Fruit fly (Drosophila melanogaster) whole organism, embryonic: ENCODE measurements around the gene CG42795.

Source experiments
- Asciz ChIP-seq: fragments of 200-800 bp; sonication (Bioruptor generic); optimal IDR thresholded peaks from 2 replicates; lab custom pipeline; 2017; ENCODE audit warnings: missing biosample characterization, mild to moderate bottlenecking, missing genetic modification characterization, missing genetic modification reagents
- Bgb ChIP-seq: fragments of 200-800 bp; sonication (Bioruptor generic); IDR thresholded peaks from 2 replicates; pipeline ENCODE4 v1.3.6; 2022; ENCODE audit warnings: missing biosample characterization, missing genetic modification characterization; ENCODE audit not compliant: partially characterized antibody
- CG10267 ChIP-seq: fragments of 200-800 bp; sonication (Bioruptor generic); optimal IDR thresholded peaks from 2 replicates; lab custom pipeline; 2018; ENCODE audit warnings: missing biosample characterization, mild to moderate bottlenecking, missing genetic modification characterization, moderate library complexity
- CG10565 ChIP-seq: fragments of 200-800 bp; sonication (Bioruptor generic); optimal IDR thresholded peaks from 3 replicates; lab custom pipeline; 2016; ENCODE audit warnings: missing biosample characterization, mild to moderate bottlenecking, missing genetic modification characterization
- CG12391 ChIP-seq: fragments of 200-800 bp; sonication (Bioruptor generic); optimal IDR thresholded peaks from 3 replicates; lab custom pipeline; 2018; ENCODE audit warnings: missing biosample characterization, mild to moderate bottlenecking, missing genetic modification characterization, moderate library complexity
- CG12942 ChIP-seq: fragments of 200-800 bp; sonication (Bioruptor generic); optimal IDR thresholded peaks from 3 replicates; lab custom pipeline; 2016; ENCODE audit warnings: missing biosample characterization, missing genetic modification characterization
- CG14014 ChIP-seq: fragments of 200-800 bp; sonication (Bioruptor generic); IDR thresholded peaks from 2 replicates; pipeline ENCODE4 v1.3.6; 2022; ENCODE audit warnings: missing biosample characterization, missing genetic modification characterization
- CG1792 ChIP-seq: fragments of 200-800 bp; sonication (Bioruptor generic); optimal IDR thresholded peaks from 2 replicates; lab custom pipeline; 2016; ENCODE audit warnings: missing biosample characterization, missing genetic modification characterization
- CG18011 ChIP-seq: fragments of 200-800 bp; sonication (Bioruptor generic); optimal IDR thresholded peaks from 2 replicates; lab custom pipeline; 2017; ENCODE audit warnings: missing biosample characterization, missing genetic modification characterization, mild to moderate bottlenecking, moderate library complexity, missing genotype
- CG2889 ChIP-seq: fragments of 200-800 bp; sonication (Bioruptor generic); IDR thresholded peaks from 3 replicates; pipeline ENCODE4 v1.3.6; 2022; ENCODE audit warnings: missing biosample characterization, missing genetic modification characterization
- CG30431 ChIP-seq: fragments of 200-800 bp; sonication (Bioruptor generic); optimal IDR thresholded peaks from 2 replicates; lab custom pipeline; 2017; ENCODE audit warnings: missing biosample characterization, missing genetic modification characterization
- CG3281 ChIP-seq: fragments of 200-800 bp; sonication (Bioruptor generic); optimal IDR thresholded peaks from 3 replicates; lab custom pipeline; 2017; ENCODE audit warnings: missing biosample characterization, mild to moderate bottlenecking, missing genetic modification characterization
- CG4404 ChIP-seq: fragments of 200-800 bp; sonication (Bioruptor generic); IDR thresholded peaks from 2 replicates; pipeline ENCODE4 v1.3.6; 2022; ENCODE audit warnings: missing biosample characterization, missing genetic modification characterization
- CG6765 ChIP-seq: fragments of 200-800 bp; sonication (Bioruptor generic); optimal IDR thresholded peaks from 3 replicates; lab custom pipeline; 2017; ENCODE audit warnings: missing biosample characterization, mild to moderate bottlenecking, missing genetic modification characterization
- CG9797 ChIP-seq: fragments of 200-800 bp; sonication (Bioruptor generic); optimal IDR thresholded peaks from 3 replicates; lab custom pipeline; 2018; ENCODE audit warnings: missing biosample characterization, mild to moderate bottlenecking, missing genetic modification characterization
- CG9932 ChIP-seq: fragments of 200-800 bp; sonication (Bioruptor generic); IDR thresholded peaks from 2 replicates; pipeline ENCODE4 v1.3.6; 2022; ENCODE audit warnings: missing biosample characterization, missing genetic modification characterization
- Chrac-16 ChIP-seq: fragments of 200-800 bp; sonication (Bioruptor generic); optimal IDR thresholded peaks from 3 replicates; lab custom pipeline; 2016; ENCODE audit warnings: missing biosample characterization, missing genetic modification characterization
- Deaf1 ChIP-seq: fragments of 200-800 bp; optimal IDR thresholded peaks from 3 replicates; lab custom pipeline; 2019; ENCODE audit warnings: missing biosample characterization, mild to moderate bottlenecking, missing genetic modification characterization, moderate library complexity
- ERR ChIP-seq: fragments of 200-800 bp; sonication (Bioruptor generic); optimal IDR thresholded peaks from 2 replicates; lab custom pipeline; 2016; ENCODE audit warnings: missing biosample characterization, missing genetic modification characterization
- Fer3 ChIP-seq: fragments of 200-800 bp; sonication (Bioruptor generic); optimal IDR thresholded peaks from 2 replicates; lab custom pipeline; 2018; ENCODE audit warnings: missing biosample characterization, mild to moderate bottlenecking, missing genetic modification characterization, moderate library complexity
- GATAe ChIP-seq: fragments of 200-800 bp; sonication (Bioruptor generic); conservative IDR thresholded peaks from 2 replicates; pipeline ENCODE4 v1.3.6; 2022; ENCODE audit warnings: missing biosample characterization, missing genetic modification characterization
- Hmx ChIP-seq: fragments of 200-800 bp; sonication (Bioruptor generic); optimal IDR thresholded peaks from 2 replicates; lab custom pipeline; 2016; ENCODE audit warnings: missing biosample characterization, missing genetic modification characterization
- Hr39 ChIP-seq: fragments of >200 bp; optimal IDR thresholded peaks from 2 replicates; lab custom pipeline; 2017
- Hr51 ChIP-seq, 2 experiments: fragments of 200-800 bp; sonication (Bioruptor generic); optimal IDR thresholded peaks; 2 replicates in 1 of 2; 3 replicates in 1 of 2; lab custom pipeline; 2016 to 2018; ENCODE audit warnings: missing biosample characterization in 2 of 2, missing genetic modification characterization in 2 of 2, mild to moderate bottlenecking in 1 of 2, moderate library complexity in 1 of 2
- Kr ChIP-seq: fragments of 200-800 bp; sonication (Bioruptor generic); optimal IDR thresholded peaks from 2 replicates; lab custom pipeline; 2017; ENCODE audit warnings: missing biosample characterization, mild to moderate bottlenecking, missing genetic modification characterization
- Max ChIP-seq: fragments of 200-800 bp; sonication (Bioruptor generic); optimal IDR thresholded peaks from 2 replicates; lab custom pipeline; 2016; ENCODE audit warnings: missing biosample characterization, mild to moderate bottlenecking, missing genetic modification characterization
- NC2α ChIP-seq: fragments of 200-800 bp; sonication (Bioruptor generic); optimal IDR thresholded peaks from 2 replicates; lab custom pipeline; 2016; ENCODE audit warnings: missing biosample characterization, missing genetic modification characterization
- NFAT ChIP-seq: fragments of 200-800 bp; sonication (Bioruptor generic); IDR thresholded peaks from 2 replicates; pipeline ENCODE4 v1.3.6; 2022; ENCODE audit warnings: missing biosample characterization, missing genetic modification characterization
- Nf-YA ChIP-seq: fragments of 200-800 bp; sonication (Bioruptor generic); IDR thresholded peaks from 2 replicates; pipeline ENCODE4 v1.3.6; 2022; ENCODE audit warnings: missing biosample characterization, missing genetic modification characterization
- Oli ChIP-seq: fragments of 200-800 bp; sonication (Bioruptor generic); optimal IDR thresholded peaks from 2 replicates; lab custom pipeline; 2018; ENCODE audit warnings: missing biosample characterization, mild to moderate bottlenecking, missing genetic modification characterization, moderate library complexity
- Side ChIP-seq: fragments of 200-800 bp; sonication (Bioruptor generic); optimal IDR thresholded peaks from 2 replicates; lab custom pipeline; 2016; ENCODE audit warnings: missing biosample characterization, missing genetic modification characterization
- Ssrp ChIP-seq: fragments of 200-800 bp; sonication (Bioruptor generic); optimal IDR thresholded peaks from 2 replicates; lab custom pipeline; 2018; ENCODE audit warnings: missing biosample characterization, mild to moderate bottlenecking, missing genetic modification characterization, moderate library complexity
- YL-1 ChIP-seq: fragments of 200-800 bp; sonication (Bioruptor generic); optimal IDR thresholded peaks from 3 replicates; lab custom pipeline; 2017; ENCODE audit warnings: missing biosample characterization, mild to moderate bottlenecking, missing genetic modification characterization
- ase ChIP-seq: fragments of 200-800 bp; sonication (Bioruptor generic); IDR thresholded peaks from 3 replicates; pipeline ENCODE4 v1.3.6; 2022; ENCODE audit warnings: missing biosample characterization, missing genetic modification characterization
- br ChIP-seq: fragments of >200 bp; optimal IDR thresholded peaks from 2 replicates; lab custom pipeline; 2017
- chn ChIP-seq: fragments of 200-800 bp; sonication (Bioruptor generic); optimal IDR thresholded peaks from 2 replicates; lab custom pipeline; 2016; ENCODE audit warnings: missing biosample characterization, missing genetic modification characterization
- dm ChIP-seq: fragments of 200-800 bp; sonication (Bioruptor generic); optimal IDR thresholded peaks from 3 replicates; lab custom pipeline; 2016; ENCODE audit warnings: missing biosample characterization, missing genetic modification characterization
- exex ChIP-seq: fragments of 200-800 bp; sonication (Bioruptor generic); optimal IDR thresholded peaks from 4 replicates; lab custom pipeline; 2018; ENCODE audit warnings: missing biosample characterization, mild to moderate bottlenecking, missing genetic modification characterization, moderate library complexity
- fd64A ChIP-seq: fragments of 200-800 bp; sonication (Bioruptor generic); optimal IDR thresholded peaks from 3 replicates; lab custom pipeline; 2018; ENCODE audit warnings: missing biosample characterization, mild to moderate bottlenecking, missing genetic modification characterization
- fru ChIP-seq: fragments of >200 bp; optimal IDR thresholded peaks from 2 replicates; lab custom pipeline; 2017
- insv ChIP-seq, 2 experiments: fragments of 200-800 bp; sonication (Bioruptor generic); optimal IDR thresholded peaks; 3 replicates each; lab custom pipeline; 2016 to 2018; ENCODE audit warnings: missing biosample characterization in 2 of 2, missing genetic modification characterization in 2 of 2
- pros ChIP-seq: fragments of 200-800 bp; sonication (Bioruptor generic); optimal IDR thresholded peaks from 3 replicates; lab custom pipeline; 2019; ENCODE audit warnings: missing biosample characterization, mild to moderate bottlenecking, missing genetic modification characterization, moderate library complexity
- ranshi ChIP-seq: fragments of 200-800 bp; sonication (Bioruptor generic); IDR thresholded peaks from 2 replicates; pipeline ENCODE4 v1.3.6; 2022; ENCODE audit warnings: missing biosample characterization, missing genetic modification characterization
- rib ChIP-seq: fragments of 200-800 bp; sonication (Bioruptor generic); IDR thresholded peaks from 2 replicates; pipeline ENCODE4 v1.3.6; 2022; ENCODE audit warnings: missing biosample characterization, missing genetic modification characterization
- sens ChIP-seq: fragments of 200-800 bp; sonication (Bioruptor generic); peaks from one replicate; lab custom pipeline; 2016; ENCODE audit warnings: missing biosample characterization, missing genetic modification characterization
- sqz ChIP-seq: fragments of 200-800 bp; sonication (Bioruptor generic); optimal IDR thresholded peaks from 3 replicates; lab custom pipeline; 2018; ENCODE audit warnings: missing biosample characterization, mild to moderate bottlenecking, missing genetic modification characterization
- toy ChIP-seq: fragments of 200-800 bp; sonication (Bioruptor generic); IDR thresholded peaks from 2 replicates; pipeline ENCODE4 v1.3.6; 2022; ENCODE audit warnings: missing biosample characterization, missing genetic modification characterization
- trem ChIP-seq: fragments of 200-800 bp; optimal IDR thresholded peaks from 3 replicates; lab custom pipeline; 2019; ENCODE audit warnings: missing biosample characterization, mild to moderate bottlenecking, missing genetic modification characterization, moderate library complexity
- tx ChIP-seq: fragments of 200-800 bp; sonication (Bioruptor generic); optimal IDR thresholded peaks from 2 replicates; lab custom pipeline; 2016; ENCODE audit warnings: missing biosample characterization, missing genetic modification characterization
- usp ChIP-seq: fragments of >200 bp; optimal IDR thresholded peaks from 2 replicates; lab custom pipeline; 2017; ENCODE audit warnings: missing biosample characterization, missing genetic modification characterization
- vnd ChIP-seq: fragments of 200-800 bp; sonication (Bioruptor generic); IDR thresholded peaks from 3 replicates; pipeline ENCODE4 v1.3.6; 2022; ENCODE audit warnings: missing biosample characterization, missing genetic modification characterization; ENCODE audit not compliant: partially characterized antibody
- zf30C ChIP-seq: fragments of 200-800 bp; sonication (Bioruptor generic); optimal IDR thresholded peaks from 3 replicates; lab custom pipeline; 2018; ENCODE audit warnings: missing biosample characterization, mild to moderate bottlenecking, missing genetic modification characterization
- zfh1 ChIP-seq: fragments of 200-800 bp; sonication (Bioruptor generic); IDR thresholded peaks from 3 replicates; pipeline ENCODE4 v1.3.6; 2022; ENCODE audit warnings: missing biosample characterization, missing genetic modification characterization

The CG42795 gene

DNA sequence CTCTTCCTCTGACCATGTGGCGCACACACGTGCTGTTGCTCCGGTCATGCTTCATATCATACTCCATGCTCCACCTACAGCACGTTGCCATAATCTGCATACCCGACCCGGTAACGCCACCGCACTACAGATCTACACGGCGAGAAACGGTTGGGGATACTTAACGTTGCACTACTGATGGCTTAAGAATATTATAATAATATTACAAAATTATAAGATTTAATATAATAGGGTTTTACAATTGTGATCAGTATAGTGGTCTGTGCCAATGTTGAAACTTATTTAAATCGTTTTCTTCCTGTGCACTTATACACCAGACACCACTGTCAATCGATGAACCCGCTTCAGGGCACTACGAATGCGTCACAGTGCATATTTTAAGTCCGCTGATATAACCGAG is 12.1 kb upstream of the CG42795 start (continued):
- TF ChIP-seq Bgb (GFP tag; lab: Robert Waterston, UW) = no peak
- TF ChIP-seq CG2889 (GFP tag; lab: Robert Waterston, UW) = 0 out of 3 replicates have a peak, but pooled peaks have one; percentile 57
- TF ChIP-seq CG6765 = no peak
- TF ChIP-seq CG9932 = 0 out of 2 replicates have a peak, but pooled peaks have one; percentile 23
- TF ChIP-seq CG12391 (tag; lab: Kevin White, UChicago) = no peak
- TF ChIP-seq GATAe (GFP tag; lab: Robert Waterston, UW) = no peak
- no peak for TF ChIP-seq toy
- peak in 1 of 2 experiments; percentile 80 for TF ChIP-seq Hr51 (GFP tag; optimal IDR thresholded peaks at IDR 0.05; lab: Kevin White, UChicago)
- no peak for TF ChIP-seq sqz
- TF ChIP-seq br (lab: Kevin White, UChicago) = no peak
- no peak for TF ChIP-seq fru (lab: Kevin White, UChicago)
- TF ChIP-seq CG1792 (GFP tag; lab: Kevin White, UChicago) = no peak
- peak; percentile 37; the same call in 1 of the 2 replicates for TF ChIP-seq CG4404 (GFP tag; lab: Robert Waterston, UW)
- peak; percentile 52 for TF ChIP-seq CG10267 (tag; lab: Kevin White, UChicago)
- peak; percentile 66; the same call in 1 of the 2 replicates for TF ChIP-seq Nf-YA (GFP tag; lab: Robert Waterston, UW)
- no peak for TF ChIP-seq trem
- peak; percentile 42 for TF ChIP-seq CG12942 (GFP tag; lab: Kevin White, UChicago)
- no peak for TF ChIP-seq CG9797 (GFP tag; lab: Kevin White, UChicago)
- TF ChIP-seq CG14014 (GFP tag; lab: Robert Waterston, UW) = peak; percentile 46; the same call in 1 of the 2 replicates
- no peak for TF ChIP-seq Deaf1 (tag; lab: Kevin White, UChicago)
- peak; percentile 16 for TF ChIP-seq fd64A (GFP tag; lab: Kevin White, UChicago)
- TF ChIP-seq exex = no peak
- TF ChIP-seq CG10565 (GFP tag; lab: Kevin White, UChicago) = no peak
- no peak for TF ChIP-seq zf30C
- TF ChIP-seq Hr39 (lab: Kevin White, UChicago) = no peak
- TF ChIP-seq zfh1 (GFP tag; lab: Robert Waterston, UW) = peak; percentile 64
- peak; percentile 84 for TF ChIP-seq ase
- no peak for TF ChIP-seq ERR (GFP tag; lab: Kevin White, UChicago)
- TF ChIP-seq NFAT (GFP tag; lab: Robert Waterston, UW) = peak; percentile 51
- no peak for TF ChIP-seq usp (GFP tag; lab: Kevin White, UChicago)
- no peak for TF ChIP-seq Fer3
- no peak for TF ChIP-seq CG18011 (GFP tag; lab: Kevin White, UChicago)
- TF ChIP-seq NC2α (GFP tag; lab: Kevin White, UChicago) = no peak
- peak; percentile 51; the same call in 1 of the 2 replicates for TF ChIP-seq ranshi
- TF ChIP-seq YL-1 = no peak
- TF ChIP-seq rib (GFP tag; lab: Robert Waterston, UW) = no peak
- no peak for TF ChIP-seq insv (GFP tag; optimal IDR thresholded peaks at IDR 0.05; lab: Kevin White, UChicago)
- peak; percentile 82 for TF ChIP-seq Oli (tag; lab: Kevin White, UChicago)
- no peak for TF ChIP-seq Kr (GFP tag; lab: Kevin White, UChicago)
- TF ChIP-seq Asciz (GFP tag; lab: Kevin White, UChicago) = peak; percentile 66
- TF ChIP-seq Hmx = no peak
- peak; percentile 11 for TF ChIP-seq Max
- peak; percentile 80 for TF ChIP-seq sens (GFP tag; lab: Kevin White, UChicago)
- peak; percentile 35 for TF ChIP-seq Chrac-16 (GFP tag; lab: Kevin White, UChicago)
- TF ChIP-seq CG3281 (GFP tag; lab: Kevin White, UChicago) = no peak
- no peak for TF ChIP-seq dm (GFP tag; lab: Kevin White, UChicago)
- TF ChIP-seq vnd (GFP tag; lab: Robert Waterston, UW) = no peak
- no peak for TF ChIP-seq pros (GFP tag; lab: Kevin White, UChicago)
- TF ChIP-seq chn (GFP tag; lab: Kevin White, UChicago) = no peak
- no peak for TF ChIP-seq tx
- peak; percentile 80 for TF ChIP-seq Ssrp (tag; lab: Kevin White, UChicago)
- TF ChIP-seq CG30431 (GFP tag; lab: Kevin White, UChicago) = peak; percentile 55
- TF ChIP-seq Side (GFP tag; lab: Kevin White, UChicago) = no peak
